Worm (Caenorhabditis elegans): ENCODE measurements around the gene rab-33.

DNA sequence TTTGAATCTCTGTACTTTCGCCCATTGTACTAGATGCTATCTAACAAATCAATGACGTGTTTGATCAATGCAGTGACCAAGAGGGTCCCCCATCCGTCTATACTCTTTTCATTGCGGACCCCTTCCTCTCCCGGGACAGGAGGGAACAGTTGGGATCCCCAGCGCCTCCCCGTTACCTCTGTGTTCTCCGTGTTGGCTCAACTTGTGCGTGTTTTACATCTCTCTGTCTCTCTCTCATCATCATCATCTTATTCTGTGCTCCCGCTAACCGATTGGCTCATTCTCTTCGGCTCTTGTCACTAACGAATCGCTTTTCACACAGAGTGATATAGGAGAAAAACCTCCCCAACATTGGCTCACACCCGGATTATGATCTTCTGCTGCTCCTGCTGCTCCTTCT lies 16.9 kb upstream of the rab-33 start, which contains the start of gene unc-49:
- TF ChIP-seq xnd-1 (tag; optimal IDR thresholded peaks at IDR 0.05) (no peak), attf-6 (GFP tag; IDR thresholded peaks at IDR 0.05) (no peak), nfya-1 (tag; optimal IDR thresholded peaks at IDR 0.05; ENCODE audit: borderline replicate concordance, insufficient read depth) (no peak), pha-4 (tag; optimal IDR thresholded peaks at IDR 0.05) (no peak), mel-28 (tag; optimal IDR thresholded peaks at IDR 0.05; ENCODE audit: borderline replicate concordance) (no peak)
